Worm (Caenorhabditis elegans) whole organism, young adult: Measurements from ENCODE around the gene M01H9.3.
A peak's percentile ranks its signal among the peaks of the same experiment; 100 is the strongest.

Source experiments
- B0019.2 ChIP-seq: fragments of 200-800 bp; sonication (Bioruptor generic); conservative IDR thresholded peaks from 2 replicates; pipeline ENCODE4 v1.3.6; 2022; ENCODE audit warnings: missing genetic modification reagents, missing genetic modification characterization, missing compliant biosample characterization
- F10E7.11 ChIP-seq: sonication (generic microtip); optimal IDR thresholded peaks from 2 replicates; lab custom pipeline; 2017; ENCODE audit warnings: mild to moderate bottlenecking, missing genetic modification characterization, moderate library complexity, missing compliant biosample characterization
- F22D6.2 ChIP-seq: sonication (generic microtip); optimal IDR thresholded peaks from 2 replicates; lab custom pipeline; 2016; ENCODE audit warnings: mild to moderate bottlenecking, missing genetic modification characterization, missing compliant biosample characterization
- F52B5.7 ChIP-seq: sonication (generic microtip); optimal IDR thresholded peaks from 2 replicates; lab custom pipeline; 2016; ENCODE audit warnings: mild to moderate bottlenecking, missing genetic modification characterization, missing compliant biosample characterization
- F55B11.4 ChIP-seq: sonication (generic microtip); optimal IDR thresholded peaks from 2 replicates; lab custom pipeline; 2016; ENCODE audit warnings: missing compliant biosample characterization, missing genetic modification characterization, borderline replicate concordance; ENCODE audit not compliant: insufficient read depth
- F57C9.4 ChIP-seq: sonication (generic microtip); optimal IDR thresholded peaks from 2 replicates; lab custom pipeline; 2017; ENCODE audit warnings: mild to moderate bottlenecking, missing genetic modification characterization, missing compliant biosample characterization
- K12H6.12 ChIP-seq: fragments of 200-800 bp; sonication (Bioruptor generic); optimal IDR thresholded peaks from 2 replicates; lab custom pipeline; 2018; ENCODE audit warnings: mild to moderate bottlenecking, missing genetic modification characterization, missing compliant biosample characterization
- T07F8.4 ChIP-seq: sonication (generic microtip); optimal IDR thresholded peaks from 2 replicates; lab custom pipeline; 2016; ENCODE audit warnings: mild to moderate bottlenecking, missing genetic modification characterization, moderate library complexity, missing compliant biosample characterization
- Y56A3A.18 ChIP-seq: fragments of 200-800 bp; sonication (Bioruptor generic); IDR thresholded peaks from 2 replicates; pipeline ENCODE4 v1.3.6; 2022; ENCODE audit warnings: missing genetic modification reagents, missing genetic modification characterization, missing compliant biosample characterization
- Y67H2A.10 ChIP-seq: fragments of 200-800 bp; sonication (Bioruptor generic); conservative IDR thresholded peaks from 2 replicates; pipeline ENCODE4 v1.3.6; 2022; ENCODE audit warnings: missing genetic modification reagents, missing genetic modification characterization, missing compliant biosample characterization
- Y79H2A.3 ChIP-seq: fragments of 200-800 bp; sonication (Bioruptor generic); conservative IDR thresholded peaks from 2 replicates; pipeline ENCODE4 v1.3.6; 2022; ENCODE audit warnings: missing genetic modification reagents, missing genetic modification characterization, missing compliant biosample characterization
- Y95B8A.8 ChIP-seq: fragments of 200-800 bp; sonication (Bioruptor generic); IDR thresholded peaks from 2 replicates; pipeline ENCODE4 v1.3.6; 2022; ENCODE audit warnings: missing genetic modification reagents, missing genetic modification characterization, missing compliant biosample characterization
- ZK185.1 ChIP-seq: sonication (generic microtip); optimal IDR thresholded peaks from 2 replicates; lab custom pipeline; 2016; ENCODE audit warnings: mild to moderate bottlenecking, missing genetic modification characterization, missing compliant biosample characterization; ENCODE audit not compliant: poor library complexity, severe bottlenecking
- atf-7 ChIP-seq: sonication (generic microtip); optimal IDR thresholded peaks from 2 replicates; lab custom pipeline; 2017; ENCODE audit warnings: mild to moderate bottlenecking, missing genetic modification characterization, missing compliant biosample characterization
- bed-1 ChIP-seq: fragments of 200-800 bp; sonication (Bioruptor generic); IDR thresholded peaks from 2 replicates; pipeline ENCODE4 v1.3.6; 2022; ENCODE audit warnings: missing genetic modification reagents, missing genetic modification characterization, missing compliant biosample characterization
- ccch-3 ChIP-seq: fragments of 200-800 bp; sonication (Bioruptor generic); optimal IDR thresholded peaks from 2 replicates; lab custom pipeline; 2018; ENCODE audit warnings: mild to moderate bottlenecking, missing genetic modification characterization, missing compliant biosample characterization
- ceh-100 ChIP-seq: fragments of 200-800 bp; sonication (Bioruptor generic); IDR thresholded peaks from 2 replicates; pipeline ENCODE4 v1.3.6; 2022; ENCODE audit warnings: missing genetic modification reagents, missing genetic modification characterization, missing compliant biosample characterization
- ceh-79 ChIP-seq: sonication (generic microtip); optimal IDR thresholded peaks from 2 replicates; lab custom pipeline; 2017; ENCODE audit warnings: mild to moderate bottlenecking, missing genetic modification characterization, missing compliant biosample characterization
- die-1 ChIP-seq: sonication (generic microtip); optimal IDR thresholded peaks from 2 replicates; lab custom pipeline; 2016; ENCODE audit warnings: missing genotype, mild to moderate bottlenecking, missing genetic modification characterization, missing compliant biosample characterization
- dpff-1 ChIP-seq: sonication (generic microtip); optimal IDR thresholded peaks from 2 replicates; lab custom pipeline; 2017; ENCODE audit warnings: mild to moderate bottlenecking, missing genetic modification characterization, missing compliant biosample characterization
- egl-18 ChIP-seq: fragments of 200-800 bp; sonication (Bioruptor generic); IDR thresholded peaks from 2 replicates; pipeline ENCODE4 v1.3.6; 2022; ENCODE audit warnings: missing genetic modification reagents, missing genetic modification characterization, missing compliant biosample characterization
- hrde-1 ChIP-seq: sonication (generic microtip); optimal IDR thresholded peaks from 2 replicates; lab custom pipeline; 2016; ENCODE audit warnings: missing genetic modification characterization, mild to moderate bottlenecking, missing compliant biosample characterization, moderate library complexity, missing genotype, missing genetic modification reagents, borderline replicate concordance
- hsf-1 ChIP-seq: fragments of 200-800 bp; sonication (Bioruptor generic); IDR thresholded peaks from 2 replicates; pipeline ENCODE4 v1.3.6; 2022; ENCODE audit warnings: missing genetic modification reagents, missing genetic modification characterization, missing compliant biosample characterization
- lag-1 ChIP-seq: fragments of 200-800 bp; sonication (Bioruptor generic); IDR thresholded peaks from 2 replicates; pipeline ENCODE4 v1.3.6; 2022; ENCODE audit warnings: missing genetic modification reagents, missing genetic modification characterization, missing compliant biosample characterization
- let-526 ChIP-seq: fragments of 200-800 bp; sonication (Bioruptor generic); IDR thresholded peaks from 2 replicates; pipeline ENCODE4 v1.3.6; 2022; ENCODE audit warnings: missing genetic modification reagents, missing genetic modification characterization, missing compliant biosample characterization
- let-607 ChIP-seq, 2 experiments: fragments of 200-800 bp in 1 of 2; sonication (Bioruptor generic) in 1 of 2; sonication (generic microtip) in 1 of 2; optimal IDR thresholded peaks; 2 replicates each; lab custom pipeline; 2016 to 2018; ENCODE audit warnings: mild to moderate bottlenecking in 2 of 2, missing compliant biosample characterization in 2 of 2, missing genetic modification characterization in 2 of 2, moderate library complexity in 2 of 2, missing genotype in 1 of 2
- lin-54 ChIP-seq: fragments of 200-800 bp; sonication (Bioruptor generic); optimal IDR thresholded peaks from 2 replicates; lab custom pipeline; 2018; ENCODE audit warnings: mild to moderate bottlenecking, missing genetic modification characterization, missing compliant biosample characterization
- lir-1 ChIP-seq: fragments of 200-800 bp; sonication (Bioruptor generic); conservative IDR thresholded peaks from 2 replicates; pipeline ENCODE4 v1.3.6; 2022; ENCODE audit warnings: missing genetic modification reagents, missing genetic modification characterization, missing compliant biosample characterization
- mcd-1 ChIP-seq: fragments of 200-800 bp; sonication (Bioruptor generic); IDR thresholded peaks from 2 replicates; pipeline ENCODE4 v1.3.6; 2022; ENCODE audit warnings: missing genetic modification reagents, missing genetic modification characterization, missing compliant biosample characterization
- mes-4 ChIP-seq: sonication (generic microtip); optimal IDR thresholded peaks from 2 replicates; lab custom pipeline; 2016; ENCODE audit warnings: missing genotype, missing genetic modification characterization, missing compliant biosample characterization
- nfya-2 ChIP-seq: fragments of 200-800 bp; sonication (Bioruptor generic); IDR thresholded peaks from 2 replicates; pipeline ENCODE4 v1.3.6; 2022; ENCODE audit warnings: missing genetic modification reagents, missing genetic modification characterization, missing compliant biosample characterization
- nfyb-1 ChIP-seq: fragments of 200-800 bp; sonication (Bioruptor generic); IDR thresholded peaks from 2 replicates; pipeline ENCODE4 v1.3.6; 2022; ENCODE audit warnings: missing genetic modification reagents, missing genetic modification characterization, missing compliant biosample characterization
- nhr-120 ChIP-seq: fragments of 200-800 bp; sonication (Bioruptor generic); IDR thresholded peaks from 2 replicates; pipeline ENCODE4 v1.3.6; 2022; ENCODE audit warnings: missing genetic modification characterization, missing compliant biosample characterization
- rec-8 ChIP-seq, 2 experiments: sonication (generic microtip); optimal IDR thresholded peaks; 2 replicates each; lab custom pipeline; 2016; ENCODE audit warnings: mild to moderate bottlenecking in 2 of 2, missing genetic modification characterization in 2 of 2, missing genetic modification reagents in 2 of 2, missing genotype in 2 of 2, missing biosample characterization in 1 of 2, missing compliant biosample characterization in 1 of 2, moderate library complexity in 1 of 2
- snpc-1.1 ChIP-seq: sonication (generic microtip); optimal IDR thresholded peaks from 2 replicates; lab custom pipeline; 2017; ENCODE audit warnings: missing genetic modification characterization, mild to moderate bottlenecking, missing compliant biosample characterization, antibody characterized with exemption, moderate library complexity, missing genotype, missing genetic modification reagents; ENCODE audit not compliant: insufficient read depth
- snpc-1.3 ChIP-seq: sonication (generic microtip); optimal IDR thresholded peaks from 2 replicates; lab custom pipeline; 2017; ENCODE audit warnings: missing genetic modification characterization, mild to moderate bottlenecking, missing compliant biosample characterization, antibody characterized with exemption, moderate library complexity, missing genotype, missing genetic modification reagents; ENCODE audit not compliant: insufficient read depth
- snpc-3.4 ChIP-seq: sonication (generic microtip); optimal IDR thresholded peaks from 2 replicates; lab custom pipeline; 2017; ENCODE audit warnings: missing genetic modification characterization, mild to moderate bottlenecking, missing compliant biosample characterization, antibody characterized with exemption, moderate library complexity, missing genotype, missing genetic modification reagents
- zfh-2 ChIP-seq: fragments of 200-800 bp; sonication (Bioruptor generic); conservative IDR thresholded peaks from 2 replicates; pipeline ENCODE4 v1.3.6; 2022; ENCODE audit warnings: missing genetic modification reagents, missing genetic modification characterization, missing compliant biosample characterization
- ztf-3 ChIP-seq: fragments of 200-800 bp; sonication (Bioruptor generic); optimal IDR thresholded peaks from 2 replicates; lab custom pipeline; 2018; ENCODE audit warnings: mild to moderate bottlenecking, missing genetic modification characterization, missing compliant biosample characterization

M01H9.3 gene

ce11 chrIV:4469770-4470709, 6.8 kb downstream of the M01H9.3 start (continued):
- TF ChIP-seq T07F8.4 (tag; lab: Kevin White, UChicago): no peak
- peak; percentile 79 for TF ChIP-seq F52B5.7 (tag; lab: Kevin White, UChicago)
- TF ChIP-seq mcd-1: peak; percentile 64
- TF ChIP-seq ceh-79: peak; percentile 43
- no peak for TF ChIP-seq dpff-1 (tag; lab: Kevin White, UChicago)
- TF ChIP-seq K12H6.12 (tag; lab: Kevin White, UChicago): peak; percentile 94
- no peak for TF ChIP-seq snpc-1.1 (tag; lab: Kevin White, UChicago)
- TF ChIP-seq let-526: no peak
- peak; percentile 21 for TF ChIP-seq F22D6.2 (tag; lab: Kevin White, UChicago)
- no peak for TF ChIP-seq rec-8 (tag; optimal IDR thresholded peaks at IDR 0.05; lab: Kevin White, UChicago)
- TF ChIP-seq snpc-3.4 (tag; lab: Kevin White, UChicago): no peak
- no peak for TF ChIP-seq let-607 (tag; optimal IDR thresholded peaks at IDR 0.05; lab: Kevin White, UChicago)
- no peak for TF ChIP-seq bed-1 (GFP tag; lab: Robert Waterston, UW)
- no peak for TF ChIP-seq F55B11.4
- no peak for TF ChIP-seq Y95B8A.8
- TF ChIP-seq nfya-2: no peak
- no peak for TF ChIP-seq mes-4 (tag; lab: Kevin White, UChicago)
- no peak for TF ChIP-seq hrde-1
- no peak for TF ChIP-seq nhr-120
- no peak for TF ChIP-seq die-1
- no peak for TF ChIP-seq snpc-1.3 (tag; lab: Kevin White, UChicago)
- TF ChIP-seq Y67H2A.10: 0 out of 2 replicates have a peak, but pooled peaks have one; percentile 37
- no peak for TF ChIP-seq ZK185.1 (tag; lab: Kevin White, UChicago)
- peak; percentile 89 for TF ChIP-seq zfh-2 (GFP tag; lab: Robert Waterston, UW)
- TF ChIP-seq nfyb-1 (GFP tag; lab: Robert Waterston, UW): peak; percentile 76; the same call in 1 of the 2 replicates
- 0 out of 2 replicates have a peak, but pooled peaks have one; percentile 13 for TF ChIP-seq ceh-100 (GFP tag; lab: Robert Waterston, UW)
- no peak for TF ChIP-seq ccch-3 (GFP tag; lab: Kevin White, UChicago)
- TF ChIP-seq Y56A3A.18 (GFP tag; lab: Robert Waterston, UW): no peak; the same call in 1 of the 2 replicates
- peak; percentile 11 for TF ChIP-seq ztf-3 (GFP tag; lab: Kevin White, UChicago)
- TF ChIP-seq Y79H2A.3: 0 out of 2 replicates have a peak, but pooled peaks have one; percentile 8
- 0 out of 2 replicates have a peak, but pooled peaks have one; percentile 3 for TF ChIP-seq egl-18 (GFP tag; lab: Robert Waterston, UW)
- peak; percentile 36 for TF ChIP-seq lin-54 (GFP tag; lab: Kevin White, UChicago)
- no peak for TF ChIP-seq lag-1 (GFP tag; lab: Robert Waterston, UW)
- TF ChIP-seq B0019.2 (GFP tag; lab: Robert Waterston, UW): no peak
- peak; percentile 18 for TF ChIP-seq atf-7 (tag; lab: Kevin White, UChicago)
- no peak for TF ChIP-seq hsf-1 (GFP tag; lab: Robert Waterston, UW)
- no peak for TF ChIP-seq F57C9.4 (tag; lab: Kevin White, UChicago)
- no peak for TF ChIP-seq F10E7.11
- peak; percentile 42; the same call in 1 of the 2 replicates for TF ChIP-seq lir-1 (GFP tag; lab: Robert Waterston, UW)
